Fruit fly (Drosophila melanogaster) ovary, adult (tissue): Measurements from ENCODE around the gene LpR2.

Experiments
- CG17801 ChIP-seq: fragments of 200-800 bp; optimal IDR thresholded peaks from 2 replicates; lab custom pipeline; 2019; ENCODE audit warnings: missing biosample characterization, mild to moderate bottlenecking, missing genetic modification characterization, moderate library complexity; ENCODE audit not compliant: partially characterized antibody

LpR2 gene

DNA sequence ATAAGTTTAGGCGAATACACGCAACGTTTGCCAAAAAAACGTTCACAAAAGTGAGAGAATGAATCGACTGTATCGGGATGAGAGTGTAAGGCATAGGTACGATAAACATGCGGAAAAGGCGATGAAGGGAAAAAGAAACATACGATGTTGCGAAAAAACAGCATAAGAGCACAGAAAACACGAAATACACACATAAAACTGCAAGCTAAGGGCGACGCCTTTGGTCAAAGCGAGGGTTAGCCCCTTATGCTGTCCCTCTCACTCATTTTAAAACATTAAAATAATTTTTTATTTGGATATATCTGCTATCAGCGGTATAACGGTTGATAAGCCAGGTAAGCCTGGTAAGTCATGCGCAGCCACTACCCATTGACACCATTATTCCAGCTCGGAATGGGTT lies 538 bp downstream of the LpR2 start:
- peak; percentile 26 for TF ChIP-seq CG17801 (GFP tag; lab: Kevin White, UChicago)

dm6 chr3R:25737735-25738371 lies 2.4 kb downstream of the LpR2 start:
- TF ChIP-seq CG17801 (GFP tag; lab: Kevin White, UChicago): peak; percentile 97

dm6 chr3R:25735801-25736068 lies 4.5 kb downstream of the LpR2 start:
- TF ChIP-seq CG17801 (GFP tag; lab: Kevin White, UChicago): peak; percentile 62

DNA sequence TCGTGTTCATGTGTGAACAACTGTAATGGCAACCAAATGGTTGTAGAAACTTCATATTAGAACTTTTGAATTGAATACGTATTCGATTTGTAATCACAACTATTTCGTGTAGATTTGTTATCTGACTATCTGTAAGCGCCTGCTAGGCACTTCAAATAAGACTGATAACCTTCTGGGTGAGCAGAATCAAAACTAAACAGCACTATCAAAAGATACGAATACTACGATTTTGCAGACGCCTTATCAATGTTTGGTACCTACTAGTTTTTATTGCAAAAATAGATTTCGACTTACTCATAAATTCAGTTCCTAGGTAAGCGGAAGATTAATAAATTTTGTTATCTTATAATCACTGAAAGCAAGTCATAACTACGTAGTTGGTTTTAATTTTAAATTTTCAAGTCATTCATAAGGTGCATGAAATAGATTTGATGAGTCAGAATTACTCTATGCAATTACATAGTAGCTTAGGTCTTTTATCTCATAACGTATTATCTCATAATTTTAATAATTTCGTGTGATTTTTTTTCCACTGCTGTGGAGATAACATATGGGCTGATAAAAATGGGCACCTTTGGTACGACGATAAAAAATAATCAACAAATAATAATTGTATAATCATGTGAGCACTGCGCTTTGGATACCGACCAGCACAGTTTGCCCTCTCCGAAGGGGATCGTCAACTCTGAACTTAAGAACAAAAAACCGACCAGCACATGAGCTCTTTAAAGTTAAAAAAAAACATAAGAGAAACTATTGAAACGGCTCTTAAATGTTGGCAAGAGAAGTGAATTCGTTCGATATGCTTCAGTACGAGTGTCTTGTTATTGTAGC lies 5.1 kb downstream of the LpR2 start:
- TF ChIP-seq CG17801 (GFP tag; lab: Kevin White, UChicago): no peak

DNA sequence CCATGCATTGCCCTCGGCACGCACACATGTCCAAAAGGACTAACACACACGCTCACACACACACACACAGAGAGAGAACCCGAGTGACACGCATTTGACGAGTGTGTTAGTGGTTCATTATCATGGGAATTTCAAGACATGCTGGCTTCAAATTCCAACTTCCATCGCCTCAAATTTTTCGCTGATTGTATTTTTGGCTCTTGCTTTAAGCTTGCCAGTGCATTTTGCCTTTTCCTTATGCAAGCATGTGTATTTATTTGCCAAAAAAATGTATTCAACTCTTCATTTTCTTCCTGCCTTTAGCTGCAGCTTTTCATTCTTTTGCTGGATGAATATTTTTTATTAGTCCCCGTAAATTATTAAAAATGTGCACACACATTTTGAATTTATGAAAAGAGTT lies 16.5 kb downstream of the LpR2 start:
- no peak for TF ChIP-seq CG17801 (GFP tag; lab: Kevin White, UChicago)

dm6 chr3R:25721030-25721429 lies 19.2 kb downstream of the LpR2 start:
- no peak for TF ChIP-seq CG17801 (GFP tag; lab: Kevin White, UChicago)

dm6 chr3R:25720024-25720574 lies 20.2 kb downstream of the LpR2 start:
- no peak for TF ChIP-seq CG17801 (GFP tag; lab: Kevin White, UChicago)

DNA sequence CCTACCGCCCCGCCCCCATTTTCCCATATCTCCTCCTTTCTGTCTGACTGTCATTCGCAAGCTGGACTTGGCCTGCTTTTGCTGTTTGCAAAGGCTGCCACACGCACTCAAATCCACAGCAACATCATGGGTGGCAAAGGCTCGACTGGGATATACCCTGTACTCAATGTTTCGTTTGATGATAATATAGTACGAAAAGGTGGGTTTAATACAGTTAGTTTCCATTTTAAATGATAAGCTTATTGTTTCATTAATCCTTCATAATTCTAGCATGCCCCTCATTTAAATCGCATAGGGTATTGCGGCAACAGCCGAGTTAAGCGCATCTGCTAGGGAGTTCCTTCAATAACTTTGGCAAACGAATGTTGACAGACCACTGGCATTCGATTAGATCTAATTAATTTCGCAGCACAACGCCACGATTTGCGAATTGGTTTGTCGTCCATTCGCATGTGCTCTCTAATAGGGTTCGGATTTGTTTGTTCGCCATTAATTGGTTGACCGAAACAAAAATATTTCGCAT lies 46.0 kb downstream of the LpR2 start:
- TF ChIP-seq CG17801 (GFP tag; lab: Kevin White, UChicago): no peak

DNA sequence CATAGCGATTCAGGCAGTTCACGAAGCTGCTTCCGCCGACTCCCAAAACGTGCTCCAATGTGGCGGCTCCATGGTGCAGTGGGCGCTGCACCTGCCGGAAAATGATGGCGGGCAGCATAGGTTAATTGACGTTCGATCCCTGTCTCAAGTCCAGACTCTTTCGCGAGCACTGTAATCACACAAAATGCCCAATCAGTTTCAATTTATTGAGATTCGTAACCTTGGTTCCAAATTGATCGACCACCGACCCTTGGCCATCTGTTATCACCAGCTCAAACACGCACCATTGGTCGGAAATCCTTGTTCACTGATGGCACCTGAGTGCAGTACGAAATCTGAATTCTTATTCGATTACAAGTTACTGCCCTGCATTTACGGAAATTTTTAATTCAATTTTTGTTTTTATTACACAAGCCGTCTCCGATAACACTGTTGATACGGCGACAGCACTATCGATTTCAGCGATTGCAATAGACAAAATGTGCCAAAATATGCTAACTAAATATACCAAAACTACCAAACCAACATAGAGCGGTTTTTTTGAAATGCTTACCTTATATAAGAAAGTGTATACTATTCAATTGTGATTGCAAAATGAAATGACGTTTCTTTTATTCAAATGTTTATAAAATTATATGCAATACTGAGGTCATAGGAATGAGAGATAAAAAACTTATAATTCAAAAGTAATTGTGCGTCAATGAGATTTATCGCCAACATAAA lies 53.4 kb downstream of the LpR2 start, which contains the start of gene CLS:
Gene CLS (minus strand): TSS at position 673 of the 723 bp plus-strand sequence.
- no peak for TF ChIP-seq CG17801 (GFP tag; lab: Kevin White, UChicago)

DNA sequence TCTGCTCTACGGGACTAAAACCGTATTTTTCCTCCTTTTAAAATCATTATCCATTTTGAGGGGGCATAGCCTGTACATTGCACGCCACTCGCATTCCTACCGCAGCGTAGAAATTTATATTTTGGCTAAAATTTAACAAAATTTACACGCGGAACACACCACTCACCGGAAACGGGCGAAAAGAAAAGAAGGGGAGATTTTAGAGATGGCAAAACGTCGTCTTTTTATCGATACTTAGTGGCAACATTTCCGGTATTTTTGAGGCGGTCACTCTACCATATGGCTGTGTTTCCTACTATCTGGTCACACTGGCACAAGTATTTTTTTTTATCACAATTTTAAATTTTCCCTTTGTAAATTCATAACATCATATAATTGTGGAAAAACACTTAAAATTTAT lies 55.4 kb downstream of the LpR2 start, which contains the start of gene RpL27:
Gene RpL27 (minus strand): TSS at position 193 of the 400 bp plus-strand sequence.
- TF ChIP-seq CG17801 (GFP tag; lab: Kevin White, UChicago): peak; percentile 90

- TF ChIP-seq CG17801 (GFP tag; lab: Kevin White, UChicago): peak; percentile 99
These were observed 59.7 kb downstream of the LpR2 start, which contains the start of the genes CG4743 and Idh3g for dm6 chr3R:25680528-25680927. TSS of gene CG4743 (minus strand) at chr3R:25680550. TSS of gene Idh3g (plus strand) at chr3R:25680845.

DNA sequence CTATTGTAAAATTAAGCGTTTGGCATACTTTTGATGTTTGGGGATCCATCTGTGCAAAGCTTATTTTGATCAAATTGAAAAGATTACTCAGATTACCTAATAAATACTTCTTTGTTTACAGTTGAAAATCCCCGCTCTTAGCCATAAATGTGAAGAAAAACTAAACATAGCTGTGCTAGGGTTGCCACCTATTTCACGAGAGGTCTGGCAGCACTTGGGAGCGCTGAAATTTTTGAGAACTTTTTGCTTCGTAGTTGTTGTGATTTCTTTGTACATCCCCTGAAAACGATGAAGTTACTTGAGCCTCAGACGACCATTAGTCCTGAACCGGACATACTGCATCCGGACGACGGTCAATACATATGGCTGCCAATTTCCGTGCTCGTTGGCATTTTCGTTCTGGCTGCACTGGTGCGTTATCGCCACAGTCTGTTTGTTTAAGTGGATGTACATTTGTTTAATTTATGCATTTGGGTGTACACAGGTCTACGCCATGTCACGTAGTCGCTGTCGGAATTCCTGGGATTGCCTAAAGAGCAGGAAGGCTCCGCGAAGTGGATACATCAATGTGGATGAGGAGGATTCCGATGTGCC lies 61.7 kb downstream of the LpR2 start, which contains the start of the genes CG4730 and CG5039:
Gene CG4730 (minus strand): TSS at position 194 of the 594 bp plus-strand sequence.
Gene CG5039 (plus strand): TSS at position 195 of the 594 bp plus-strand sequence.
- no peak for TF ChIP-seq CG17801 (GFP tag; lab: Kevin White, UChicago)

- TF ChIP-seq CG17801 (GFP tag; lab: Kevin White, UChicago): no peak
These were observed 74.8 kb downstream of the LpR2 start, which contains the start of gene Lgr3 for dm6 chr3R:25665509-25665908. TSS of gene Lgr3 (plus strand) at chr3R:25665809.

dm6 chr3R:25662358-25662757 lies 77.9 kb downstream of the LpR2 start:
- TF ChIP-seq CG17801 (GFP tag; lab: Kevin White, UChicago): no peak
